Fruit fly (Drosophila melanogaster) whole organism, wandering third instar larva: ENCODE data around the gene Cpsf73.

Experiments used
- Hr78 ChIP-seq: fragments of >200 bp; optimal IDR thresholded peaks from 2 replicates; lab custom pipeline; 2017; ENCODE audit warnings: missing biosample characterization, missing genetic modification characterization
- Hr83 ChIP-seq: fragments of 200-300 bp; sonication (Bioruptor generic); optimal IDR thresholded peaks from 2 replicates; lab custom pipeline; 2016; ENCODE audit warnings: missing biosample characterization, mild to moderate bottlenecking, missing genetic modification characterization, moderate library complexity; ENCODE audit not compliant: poor library complexity, severe bottlenecking
- lola ChIP-seq: fragments of >200 bp; optimal IDR thresholded peaks from 2 replicates; lab custom pipeline; 2017; ENCODE audit warnings: missing biosample characterization, missing genetic modification characterization
- psq ChIP-seq: fragments of 200-800 bp; sonication (Bioruptor generic); optimal IDR thresholded peaks from 3 replicates; lab custom pipeline; 2017; ENCODE audit warnings: missing biosample characterization, mild to moderate bottlenecking, missing genetic modification characterization, moderate library complexity
- tai ChIP-seq: sonication (Bioruptor generic); optimal IDR thresholded peaks from 2 replicates; lab custom pipeline; 2016; ENCODE audit warnings: missing biosample characterization, missing genetic modification characterization
- usp ChIP-seq: fragments of >200 bp; optimal IDR thresholded peaks from 2 replicates; lab custom pipeline; 2017; ENCODE audit warnings: missing biosample characterization, missing genetic modification characterization
- woc ChIP-seq: sonication (Bioruptor generic); optimal IDR thresholded peaks from 2 replicates; lab custom pipeline; 2016; ENCODE audit warnings: missing biosample characterization, mild to moderate bottlenecking, missing genetic modification characterization

DNA sequence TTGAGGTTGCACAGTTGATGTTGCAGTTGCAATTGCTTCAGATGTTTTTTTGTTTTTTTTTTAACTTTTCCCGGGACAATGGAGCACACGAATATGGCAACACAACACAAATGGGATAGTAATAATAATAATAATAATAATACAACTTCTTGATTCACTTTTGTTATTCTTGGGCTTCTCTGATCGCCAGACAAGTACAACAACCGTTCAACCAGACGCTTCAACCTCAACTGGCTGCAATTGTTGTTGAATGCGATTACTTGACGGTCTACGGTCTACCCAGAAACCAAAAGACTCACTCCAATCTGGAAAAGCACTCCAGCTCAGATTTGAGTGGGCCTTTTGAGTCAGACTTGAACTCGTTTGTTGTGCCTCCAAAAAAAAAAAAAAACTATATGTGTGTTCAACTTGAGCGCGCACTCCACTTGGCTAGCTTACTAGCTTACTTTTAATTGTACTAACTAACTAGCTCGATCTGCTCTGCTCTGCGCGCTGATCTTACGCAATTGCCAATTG is 22.1 kb downstream of the Cpsf73 start, which contains the start of gene CG14301:
- no peak for TF ChIP-seq woc (GFP tag; lab: Kevin White, UChicago)
- no peak for TF ChIP-seq usp (GFP tag; lab: Kevin White, UChicago)
- TF ChIP-seq lola: no peak
- TF ChIP-seq Hr78 (GFP tag; lab: Kevin White, UChicago): no peak
- TF ChIP-seq tai (GFP tag; lab: Kevin White, UChicago): no peak
- TF ChIP-seq Hr83 (GFP tag; lab: Kevin White, UChicago): no peak
- TF ChIP-seq psq (GFP tag; lab: Kevin White, UChicago): no peak
